Fruit fly (Drosophila melanogaster) whole organism, pupa: ENCODE data around the gene CIA30.

Experiments
- CG8301 ChIP-seq: fragments of 200-800 bp; sonication (Bioruptor generic); optimal IDR thresholded peaks from 2 replicates; lab custom pipeline; 2018; ENCODE audit warnings: missing biosample characterization, mild to moderate bottlenecking, missing genetic modification characterization
- CG9948 ChIP-seq: fragments of 200-800 bp; sonication (Bioruptor generic); optimal IDR thresholded peaks from 2 replicates; lab custom pipeline; 2018; ENCODE audit warnings: missing biosample characterization, mild to moderate bottlenecking, missing genetic modification characterization, moderate library complexity

- TF ChIP-seq CG8301 (tag; lab: Kevin White, UChicago) (peak; percentile 63), CG9948 (tag; lab: Kevin White, UChicago) (peak; percentile 7)
Measured at dm6 chr3R:29737891-29738290, 1.1 kb downstream of the CIA30 start, which contains the start of gene Gnpnat.
